Worm (Caenorhabditis elegans) whole organism, young adult: ENCODE measurements around the gene R05G9.3.

Experiments
- lsl-1 ChIP-seq: fragments of 200-800 bp; sonication (Bioruptor generic); optimal IDR thresholded peaks from 2 replicates; lab custom pipeline; 2018; ENCODE audit warnings: mild to moderate bottlenecking, missing genetic modification characterization, moderate library complexity, missing compliant biosample characterization
- mxl-1 ChIP-seq: sonication (generic microtip); optimal IDR thresholded peaks from 2 replicates; lab custom pipeline; 2016; ENCODE audit warnings: missing genetic modification characterization, missing compliant biosample characterization
- nhr-90 ChIP-seq: sonication (generic microtip); optimal IDR thresholded peaks from 2 replicates; lab custom pipeline; 2016; ENCODE audit warnings: missing genotype, mild to moderate bottlenecking, missing genetic modification characterization, missing compliant biosample characterization
- pha-4 ChIP-seq: fragments of 150-350 bp; sonication (generic microtip); optimal IDR thresholded peaks from 2 replicates; lab custom pipeline; 2014; ENCODE audit warnings: missing biosample characterization, missing genetic modification reagents, missing genetic modification characterization
- unc-130 ChIP-seq: sonication (generic microtip); optimal IDR thresholded peaks from 2 replicates; lab custom pipeline; 2016; ENCODE audit warnings: missing genetic modification reagents, missing genetic modification characterization, missing compliant biosample characterization
- unc-62 ChIP-seq: fragments of 150-350 bp; optimal IDR thresholded peaks from 2 replicates; lab custom pipeline; 2014; ENCODE audit warnings: missing biosample characterization, missing genetic modification reagents, missing genetic modification characterization

DNA sequence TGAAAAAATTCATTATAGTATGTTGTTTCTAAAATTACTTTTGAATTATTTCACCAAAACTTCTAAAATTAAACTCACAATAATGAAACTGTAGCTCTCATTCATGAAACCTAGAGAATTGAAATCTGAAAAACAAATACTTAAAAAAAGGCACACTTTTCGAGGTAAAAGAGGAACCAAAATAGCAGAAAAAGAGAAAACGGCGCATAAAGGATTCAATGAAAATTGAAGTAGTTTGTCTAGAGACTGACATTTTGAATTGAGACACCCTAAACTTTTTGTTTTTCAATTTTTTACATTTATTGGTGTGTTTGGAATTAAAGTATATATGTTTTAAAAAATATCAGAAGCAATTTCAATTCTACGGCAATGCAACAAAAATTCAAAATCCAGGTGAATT is 30.3 kb downstream of the R05G9.3 start, which contains the start of gene dgk-5:
- no peak for TF ChIP-seq unc-130 (GFP tag; lab: Kevin White, UChicago)
- TF ChIP-seq lsl-1: no peak
- no peak for TF ChIP-seq nhr-90 (tag; lab: Kevin White, UChicago)
- TF ChIP-seq unc-62 (GFP tag; lab: Kevin White, UChicago): no peak
- no peak for TF ChIP-seq mxl-1
- no peak for TF ChIP-seq pha-4
